Worm (Caenorhabditis elegans): ENCODE data around the gene B0361.3.

B0361.3 gene

ce11 chrIII:7242988-7243387 lies 38.3 kb upstream of the B0361.3 start, which contains the start of gene osm-10:
Gene osm-10, plus strand, starts transcription at chrIII:7243280.
- TF ChIP-seq T26A5.8 (tag; optimal IDR thresholded peaks at IDR 0.05) (no peak), hrde-1 (tag; optimal IDR thresholded peaks at IDR 0.05; ENCODE audit: borderline replicate concordance) (no peak), ceh-79 (tag; optimal IDR thresholded peaks at IDR 0.05) (no peak), B0035.1 (tag; optimal IDR thresholded peaks at IDR 0.05) (no peak), ZK185.1 (tag; optimal IDR thresholded peaks at IDR 0.05; ENCODE audit: poor library complexity, severe bottlenecking) (no peak), dpff-1 (tag; optimal IDR thresholded peaks at IDR 0.05) (no peak), akir-1 (GFP tag; optimal IDR thresholded peaks at IDR 0.05) (no peak), madf-3 (GFP tag; IDR thresholded peaks at IDR 0.05) (no peak), Y67H2A.10 (GFP tag; conservative IDR thresholded peaks at IDR 0.05) (no peak), snpc-1.1 (tag; optimal IDR thresholded peaks at IDR 0.05; ENCODE audit: insufficient read depth) (no peak), B0336.3 (GFP tag; IDR thresholded peaks at IDR 0.05) (no peak), nfya-2 (GFP tag; IDR thresholded peaks at IDR 0.05) (no peak), bed-1 (GFP tag; IDR thresholded peaks at IDR 0.05) (no peak), B0019.2 (GFP tag; conservative IDR thresholded peaks at IDR 0.05) (no peak), xnd-1 (tag; optimal IDR thresholded peaks at IDR 0.05) (no peak)

ce11 chrIII:7246389-7246788 lies 34.9 kb upstream of the B0361.3 start:
- TF ChIP-seq lin-35 (GFP tag; optimal IDR thresholded peaks at IDR 0.05) (no peak), dpl-1 (GFP tag; optimal IDR thresholded peaks at IDR 0.05) (no peak), ZK185.1 (tag; optimal IDR thresholded peaks at IDR 0.05; ENCODE audit: poor library complexity, severe bottlenecking) (no peak), hlh-26 (GFP tag; conservative IDR thresholded peaks at IDR 0.05) (no peak), fkh-3 (tag; optimal IDR thresholded peaks at IDR 0.05) (no peak), let-526 (GFP tag; IDR thresholded peaks at IDR 0.05) (no peak), lin-26 (GFP tag; IDR thresholded peaks at IDR 0.05) (no peak), Y53F4B.3 (GFP tag; IDR thresholded peaks at IDR 0.05) (no peak), aptf-2 (GFP tag; conservative IDR thresholded peaks at IDR 0.05) (no peak)

ce11 chrIII:7247740-7248139 lies 33.5 kb upstream of the B0361.3 start, which contains the start of gene zmp-6:
Gene zmp-6, minus strand, starts transcription at chrIII:7247840.
- TF ChIP-seq lin-54 (GFP tag; optimal IDR thresholded peaks at IDR 0.05): no peak
- no peak for TF ChIP-seq him-1 (tag; optimal IDR thresholded peaks at IDR 0.05)
- TF ChIP-seq ztf-22 (GFP tag; optimal IDR thresholded peaks at IDR 0.05): no peak
- no peak for TF ChIP-seq ztf-3 (GFP tag; optimal IDR thresholded peaks at IDR 0.05)
- TF ChIP-seq cebp-2 (GFP tag; IDR thresholded peaks at IDR 0.05): no peak
- no peak for TF ChIP-seq dpff-1 (tag; optimal IDR thresholded peaks at IDR 0.05)
- no peak for TF ChIP-seq atf-7 (tag; optimal IDR thresholded peaks at IDR 0.05)
- no peak for TF ChIP-seq lsy-27 (tag; optimal IDR thresholded peaks at IDR 0.05; ENCODE audit: borderline replicate concordance, insufficient read depth)
- no peak for TF ChIP-seq nfya-2 (GFP tag; IDR thresholded peaks at IDR 0.05)
- TF ChIP-seq Y56A3A.18 (GFP tag; IDR thresholded peaks at IDR 0.05): no peak
- no peak for TF ChIP-seq egrh-3 (GFP tag; IDR thresholded peaks at IDR 0.05)
- no peak for TF ChIP-seq hmg-20 (GFP tag; IDR thresholded peaks at IDR 0.05)
- no peak for TF ChIP-seq rpc-1 (optimal IDR thresholded peaks at IDR 0.05)
- TF ChIP-seq rpc-1 (tag; optimal IDR thresholded peaks at IDR 0.05): no peak
- TF ChIP-seq F33H1.4 (GFP tag; IDR thresholded peaks at IDR 0.05): no peak

Measured in whole organism, young adult.